3 fruit fly cellular contexts compared by ENCODE assay signal in the genomic region with DNA sequence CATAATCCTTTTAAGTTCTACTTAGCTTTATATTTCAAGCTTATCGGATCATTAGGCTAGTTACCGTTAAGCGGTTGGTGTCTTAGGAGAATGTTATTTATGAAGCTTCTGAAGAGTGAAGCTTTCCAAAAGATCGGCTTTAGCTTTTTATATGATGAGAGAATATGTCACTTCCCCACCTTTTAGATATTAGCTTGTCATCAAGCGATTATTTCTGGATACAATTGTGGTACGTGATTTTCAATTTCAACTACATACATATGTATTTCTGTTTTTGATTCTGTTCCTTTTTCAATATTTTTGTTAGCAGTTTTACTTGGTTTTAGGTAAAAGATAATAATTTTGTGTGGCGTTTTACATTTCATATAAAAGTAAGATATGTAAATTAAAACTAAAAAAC.
TF ChIP-seq lines count a peak whose summit lies in the region.

No protein-coding gene starts in this region.

- TF ChIP-seq CTCF in whole organism, embryonic (GFP tag; optimal IDR thresholded peaks at IDR 0.05; lab: Kevin White, UChicago): peak; percentile 31

TF ChIP-seq in whole organism, adult, 20 proteins besides CTCF, POLR2A, EP300 and RAD21:
- TF ChIP-seq cic (GFP tag; optimal IDR thresholded peaks at IDR 0.05; lab: Kevin White, UChicago): no peak
- no peak for TF ChIP-seq Clk (GFP tag; optimal IDR thresholded peaks at IDR 0.05; lab: Kevin White, UChicago)
- TF ChIP-seq pad (GFP tag; optimal IDR thresholded peaks at IDR 0.05; lab: Kevin White, UChicago): peak; percentile 34
- no peak for TF ChIP-seq CG5204 (GFP tag; optimal IDR thresholded peaks at IDR 0.05; lab: Kevin White, UChicago)
- no peak for TF ChIP-seq CG1620 (GFP tag; optimal IDR thresholded peaks at IDR 0.05; lab: Kevin White, UChicago)

TF ChIP-seq in whole organism, embryonic, 481 proteins besides CTCF, POLR2A, EP300 and RAD21:
- TF ChIP-seq grn (GFP tag; optimal IDR thresholded peaks at IDR 0.05; lab: Kevin White, UChicago) (no peak), cas (GFP tag; IDR thresholded peaks at IDR 0.05; lab: Robert Waterston, UW) (no peak), CG6791 (GFP tag; IDR thresholded peaks at IDR 0.05; lab: Robert Waterston, UW; ENCODE audit: partially characterized antibody) (no peak), Stat92E (GFP tag; optimal IDR thresholded peaks at IDR 0.05; lab: Kevin White, UChicago) (no peak), danr (GFP tag; IDR thresholded peaks at IDR 0.05; lab: Robert Waterston, UW) (no peak), Myb (GFP tag; optimal IDR thresholded peaks at IDR 0.05; lab: Kevin White, UChicago) (peak; percentile 7), CG6854 (GFP tag; optimal IDR thresholded peaks at IDR 0.05; lab: Kevin White, UChicago) (no peak), HmgD (GFP tag; optimal IDR thresholded peaks at IDR 0.05; lab: Kevin White, UChicago) (no peak), lilli (GFP tag; optimal IDR thresholded peaks at IDR 0.05; lab: Kevin White, UChicago) (no peak), CG7357 (GFP tag; IDR thresholded peaks at IDR 0.05; lab: Robert Waterston, UW) (0 out of 3 replicates have a peak, but pooled peaks have one; percentile 26), CG18011 (GFP tag; optimal IDR thresholded peaks at IDR 0.05; lab: Kevin White, UChicago) (no peak), NC2α (GFP tag; optimal IDR thresholded peaks at IDR 0.05; lab: Kevin White, UChicago) (no peak), CG1024 (GFP tag; IDR thresholded peaks at IDR 0.05; lab: Robert Waterston, UW) (no peak; the same call in 1 of the 2 replicates), CG10565 (GFP tag; optimal IDR thresholded peaks at IDR 0.05; lab: Kevin White, UChicago) (no peak), vfl (GFP tag; optimal IDR thresholded peaks at IDR 0.05; lab: Kevin White, UChicago) (no peak), Hmr (GFP tag; optimal IDR thresholded peaks at IDR 0.05; lab: Kevin White, UChicago) (peak; percentile 12), pzg (GFP tag; optimal IDR thresholded peaks at IDR 0.05; lab: Kevin White, UChicago) (peak; percentile 0), trem (tag; optimal IDR thresholded peaks at IDR 0.05; lab: Kevin White, UChicago) (no peak), D (optimal IDR thresholded peaks at IDR 0.05; lab: Kevin White, UChicago) (no peak), D (GFP tag; optimal IDR thresholded peaks at IDR 0.05; lab: Kevin White, UChicago) (no peak), CG30020 (tag; optimal IDR thresholded peaks at IDR 0.05; lab: Kevin White, UChicago) (peak; percentile 62), scrt (GFP tag; optimal IDR thresholded peaks at IDR 0.05; lab: Kevin White, UChicago) (no peak), CG17802 (tag; optimal IDR thresholded peaks at IDR 0.05; lab: Kevin White, UChicago) (peak; percentile 61), CG15269 (tag; optimal IDR thresholded peaks at IDR 0.05; lab: Kevin White, UChicago) (no peak), BEAF-32 (GFP tag; optimal IDR thresholded peaks at IDR 0.05; lab: Kevin White, UChicago) (peak; percentile 13), Doc3 (GFP tag; IDR thresholded peaks at IDR 0.05; lab: Robert Waterston, UW; ENCODE audit: partially characterized antibody) (no peak), Rfx (GFP tag; IDR thresholded peaks at IDR 0.05; lab: Robert Waterston, UW) (no peak), CG2199 (GFP tag; IDR thresholded peaks at IDR 0.05; lab: Robert Waterston, UW) (0 out of 3 replicates have a peak, but pooled peaks have one; percentile 13), dmrt11E (tag; optimal IDR thresholded peaks at IDR 0.05; lab: Kevin White, UChicago) (no peak), CG12071 (GFP tag; optimal IDR thresholded peaks at IDR 0.05; lab: Kevin White, UChicago) (no peak), CG3995 (GFP tag; optimal IDR thresholded peaks at IDR 0.05; lab: Kevin White, UChicago) (peak; percentile 23), CG9609 (GFP tag; optimal IDR thresholded peaks at IDR 0.05; lab: Kevin White, UChicago) (no peak), Lhr (GFP tag; optimal IDR thresholded peaks at IDR 0.05; lab: Kevin White, UChicago) (peak; percentile 8), lola (GFP tag; optimal IDR thresholded peaks at IDR 0.05; lab: Kevin White, UChicago) (peak in 1 of 3 experiments; percentile 45), disco-r (GFP tag; optimal IDR thresholded peaks at IDR 0.05; lab: Kevin White, UChicago) (no peak), Aef1 (GFP tag; IDR thresholded peaks at IDR 0.05; lab: Robert Waterston, UW) (no peak), tin (GFP tag; optimal IDR thresholded peaks at IDR 0.05; lab: Kevin White, UChicago) (no peak)

TF ChIP-seq in whole organism, wandering third instar larva, 38 proteins besides CTCF, POLR2A, EP300 and RAD21:
- TF ChIP-seq N (GFP tag; optimal IDR thresholded peaks at IDR 0.05; lab: Kevin White, UChicago) (peak; percentile 50), HLH106 (tag; optimal IDR thresholded peaks at IDR 0.05; lab: Kevin White, UChicago) (no peak)
TF ChIP-seq in whole organism, wandering third instar larva: peak in this region for 1.
